Fruit fly (Drosophila melanogaster): ENCODE results near the gene Cyp28d1.

Gene Cyp28d1

dm6 chr2L:5224724-5225319 is 14.6 kb downstream of the Cyp28d1 start (continued):
- TF ChIP-seq sens-2 (GFP tag; IDR thresholded peaks at IDR 0.05), result no peak
- TF ChIP-seq sc (optimal IDR thresholded peaks at IDR 0.05), result no peak
- TF ChIP-seq sc (GFP tag; optimal IDR thresholded peaks at IDR 0.05), result no peak
- peak; percentile 38 for TF ChIP-seq CG15269 (tag; optimal IDR thresholded peaks at IDR 0.05)
- TF ChIP-seq Drgx (GFP tag; IDR thresholded peaks at IDR 0.05), result peak; percentile 29; the same call in 1 of the 2 replicates
- TF ChIP-seq Fer3 (tag; optimal IDR thresholded peaks at IDR 0.05), result no peak
- TF ChIP-seq CG11696 (GFP tag; IDR thresholded peaks at IDR 0.05), result 0 out of 2 replicates have a peak, but pooled peaks have one; percentile 6
- TF ChIP-seq Med (GFP tag), result peak; percentile 75
- peak; percentile 29; the same call in 1 of the 2 replicates for TF ChIP-seq CG32772 (GFP tag; IDR thresholded peaks at IDR 0.05)
- peak; percentile 4 for TF ChIP-seq fd3F (GFP tag; optimal IDR thresholded peaks at IDR 0.05)
- TF ChIP-seq tna (GFP tag; IDR thresholded peaks at IDR 0.05; ENCODE audit: partially characterized antibody), result no peak
- no peak for TF ChIP-seq CG15601 (tag; optimal IDR thresholded peaks at IDR 0.05)
- 0 out of 2 replicates have a peak, but pooled peaks have one; percentile 19 for TF ChIP-seq CG14441 (GFP tag; IDR thresholded peaks at IDR 0.05)
- peak; percentile 34 for TF ChIP-seq Meics (GFP tag; optimal IDR thresholded peaks at IDR 0.05)
- peak; percentile 18 for TF ChIP-seq CG10274 (GFP tag; optimal IDR thresholded peaks at IDR 0.05)
- TF ChIP-seq CG34376 (GFP tag; optimal IDR thresholded peaks at IDR 0.05), result peak; percentile 15
- TF ChIP-seq CG7786 (GFP tag; optimal IDR thresholded peaks at IDR 0.05), result peak; percentile 2
- TF ChIP-seq CG6765 (GFP tag; optimal IDR thresholded peaks at IDR 0.05), result peak; percentile 19
- peak; percentile 3 for TF ChIP-seq abd-A (tag; optimal IDR thresholded peaks at IDR 0.05)
- no peak for TF ChIP-seq Oli (tag; optimal IDR thresholded peaks at IDR 0.05)
- peak; percentile 7 for TF ChIP-seq unpg (GFP tag; optimal IDR thresholded peaks at IDR 0.05)
- TF ChIP-seq tgo (GFP tag; IDR thresholded peaks at IDR 0.05), result no peak
- no peak for TF ChIP-seq C15 (GFP tag; IDR thresholded peaks at IDR 0.05)
- no peak for TF ChIP-seq caup (GFP tag; optimal IDR thresholded peaks at IDR 0.05; ENCODE audit: severe bottlenecking)
- peak; percentile 67 for TF ChIP-seq Rfx (GFP tag; IDR thresholded peaks at IDR 0.05)
- 0 out of 2 replicates have a peak, but pooled peaks have one; percentile 13 for TF ChIP-seq ham (GFP tag; IDR thresholded peaks at IDR 0.05)
- TF ChIP-seq exex (tag; optimal IDR thresholded peaks at IDR 0.05), result peak; percentile 95
- TF ChIP-seq CG13296 (GFP tag; optimal IDR thresholded peaks at IDR 0.05), result no peak
- peak; percentile 48; the same call in 1 of the 2 replicates for TF ChIP-seq Atf6 (GFP tag; IDR thresholded peaks at IDR 0.05)
- TF ChIP-seq lab (GFP tag; optimal IDR thresholded peaks at IDR 0.05), result peak; percentile 28
- TF ChIP-seq CG8359 (GFP tag; optimal IDR thresholded peaks at IDR 0.05; ENCODE audit: borderline replicate concordance), result peak; percentile 25
- TF ChIP-seq sd (tag; optimal IDR thresholded peaks at IDR 0.05), result peak; percentile 43
- 0 out of 3 replicates have a peak, but pooled peaks have one; percentile 24 for TF ChIP-seq zfh1 (GFP tag; IDR thresholded peaks at IDR 0.05)
- TF ChIP-seq HLH3B (GFP tag; IDR thresholded peaks at IDR 0.05), result 0 out of 2 replicates have a peak, but pooled peaks have one; percentile 35
- TF ChIP-seq HmgZ (tag; optimal IDR thresholded peaks at IDR 0.05), result peak; percentile 13
- TF ChIP-seq CG9932 (GFP tag; IDR thresholded peaks at IDR 0.05), result peak; percentile 56
- TF ChIP-seq bigmax (GFP tag; optimal IDR thresholded peaks at IDR 0.05), result no peak
- TF ChIP-seq lilli (GFP tag; optimal IDR thresholded peaks at IDR 0.05), result peak; percentile 23
- TF ChIP-seq croc (GFP tag; conservative IDR thresholded peaks at IDR 0.05), result no peak
- TF ChIP-seq gcm (GFP tag; optimal IDR thresholded peaks at IDR 0.05), result no peak
- TF ChIP-seq Mrtf (GFP tag; IDR thresholded peaks at IDR 0.05), result 0 out of 3 replicates have a peak, but pooled peaks have one; percentile 37
- TF ChIP-seq dysf (GFP tag; IDR thresholded peaks at IDR 0.05), result peak; percentile 48; the same call in 2 of the 3 replicates
- peak; percentile 16 for TF ChIP-seq CG15514 (GFP tag; optimal IDR thresholded peaks at IDR 0.05)
- peak; percentile 53 for TF ChIP-seq slbo (GFP tag; IDR thresholded peaks at IDR 0.05)
- TF ChIP-seq CG8290 (GFP tag; optimal IDR thresholded peaks at IDR 0.05), result no peak
- TF ChIP-seq CG8290 (tag; optimal IDR thresholded peaks at IDR 0.05), result peak in 1 of 2 experiments; percentile 66
- no peak for TF ChIP-seq br (optimal IDR thresholded peaks at IDR 0.05)
- TF ChIP-seq CG7745 (tag; optimal IDR thresholded peaks at IDR 0.05), result no peak
- no peak for TF ChIP-seq Camta (GFP tag; optimal IDR thresholded peaks at IDR 0.05)
- peak; percentile 78 for TF ChIP-seq CG8388 (GFP tag; optimal IDR thresholded peaks at IDR 0.05)

All from whole organism, embryonic.